Fruit fly (Drosophila melanogaster): ENCODE measurements around the gene CG8478.

Gene CG8478

DNA sequence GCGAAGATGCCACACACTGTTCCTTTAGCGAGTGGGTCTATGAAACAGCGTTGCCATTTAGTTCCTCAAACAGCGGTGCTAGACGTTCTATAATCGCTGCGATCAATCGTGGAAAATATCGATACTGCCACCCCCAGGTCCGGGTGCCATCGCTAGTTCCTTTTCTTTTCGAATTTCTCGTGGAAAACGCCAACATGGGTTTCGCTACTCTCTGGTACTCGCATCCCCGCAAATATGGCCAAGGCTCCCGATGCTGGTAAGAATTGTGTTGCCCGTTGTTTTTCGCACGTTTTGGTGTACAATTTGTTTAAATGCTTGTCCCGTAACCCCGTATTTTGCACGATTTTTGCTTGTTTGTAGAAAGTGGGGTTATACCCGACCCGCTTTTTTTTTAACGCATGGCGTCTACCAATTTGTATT, 14.5 kb downstream of the CG8478 start, which contains the start of gene RpS29 (continued):
- no peak for TF ChIP-seq TFAM (GFP tag; optimal IDR thresholded peaks at IDR 0.05)
- TF ChIP-seq Jarid2 (GFP tag; optimal IDR thresholded peaks at IDR 0.05) = peak; percentile 63
- TF ChIP-seq lbe (GFP tag; optimal IDR thresholded peaks at IDR 0.05) = peak; percentile 58
- peak; percentile 61 for TF ChIP-seq grn (GFP tag; optimal IDR thresholded peaks at IDR 0.05)
- peak; percentile 82 for TF ChIP-seq phol (tag; optimal IDR thresholded peaks at IDR 0.05)
- TF ChIP-seq CG13296 (GFP tag; optimal IDR thresholded peaks at IDR 0.05) = peak; percentile 90
- peak; percentile 95 for TF ChIP-seq B-H2 (GFP tag; optimal IDR thresholded peaks at IDR 0.05)
- peak; percentile 72 for TF ChIP-seq CG10209 (GFP tag; optimal IDR thresholded peaks at IDR 0.05)
- TF ChIP-seq Oli (tag; optimal IDR thresholded peaks at IDR 0.05) = peak; percentile 12
- no peak for TF ChIP-seq abd-A (tag; optimal IDR thresholded peaks at IDR 0.05)
- TF ChIP-seq CG12299 (tag; optimal IDR thresholded peaks at IDR 0.05) = peak; percentile 66
- TF ChIP-seq sc (optimal IDR thresholded peaks at IDR 0.05) = no peak
- TF ChIP-seq sc (GFP tag; optimal IDR thresholded peaks at IDR 0.05) = no peak
- TF ChIP-seq Fer3 (tag; optimal IDR thresholded peaks at IDR 0.05) = peak; percentile 71
- TF ChIP-seq Mrtf (GFP tag; IDR thresholded peaks at IDR 0.05) = peak; percentile 71
- TF ChIP-seq Ssrp (tag; optimal IDR thresholded peaks at IDR 0.05) = peak; percentile 16
- no peak for TF ChIP-seq CG1832 (GFP tag; optimal IDR thresholded peaks at IDR 0.05)
- peak; percentile 74 for TF ChIP-seq CG13123 (GFP tag; optimal IDR thresholded peaks at IDR 0.05)
- peak; percentile 54 for TF ChIP-seq HLHmδ (GFP tag; optimal IDR thresholded peaks at IDR 0.05)
- peak; percentile 40 for TF ChIP-seq Abd-B (GFP tag; optimal IDR thresholded peaks at IDR 0.05)
- TF ChIP-seq CG31441 (GFP tag; IDR thresholded peaks at IDR 0.05) = peak; percentile 51; the same call in 1 of the 2 replicates
- TF ChIP-seq zen2 (GFP tag; IDR thresholded peaks at IDR 0.05; ENCODE audit: partially characterized antibody) = peak; percentile 93
- peak; percentile 75 for TF ChIP-seq row (GFP tag; IDR thresholded peaks at IDR 0.05)
- peak; percentile 48; the same call in 1 of the 3 replicates for TF ChIP-seq B-H1 (GFP tag; IDR thresholded peaks at IDR 0.05)
- TF ChIP-seq CG1233 (GFP tag; optimal IDR thresholded peaks at IDR 0.05) = peak; percentile 60
- TF ChIP-seq Sox102F (GFP tag; optimal IDR thresholded peaks at IDR 0.05) = peak; percentile 14
- TF ChIP-seq lola (GFP tag; optimal IDR thresholded peaks at IDR 0.05) = peak in 1 of 3 experiments; percentile 39
- peak; percentile 65; the same call in 2 of the 3 replicates for TF ChIP-seq ase (GFP tag; IDR thresholded peaks at IDR 0.05)
- no peak for TF ChIP-seq Hmx (GFP tag; optimal IDR thresholded peaks at IDR 0.05)
- TF ChIP-seq ken (GFP tag; IDR thresholded peaks at IDR 0.05) = peak; percentile 92
- peak; percentile 74 for TF ChIP-seq CG17328 (GFP tag; IDR thresholded peaks at IDR 0.05)
- peak; percentile 84 for TF ChIP-seq zfh1 (GFP tag; IDR thresholded peaks at IDR 0.05)
- TF ChIP-seq CG2875 (GFP tag; optimal IDR thresholded peaks at IDR 0.05) = peak; percentile 43
- no peak for TF ChIP-seq hkb (optimal IDR thresholded peaks at IDR 0.05)
- peak; percentile 52 for TF ChIP-seq hkb (GFP tag; IDR thresholded peaks at IDR 0.05)
- TF ChIP-seq CG16815 (GFP tag; optimal IDR thresholded peaks at IDR 0.05) = peak; percentile 2
- peak; percentile 91 for TF ChIP-seq Antp (GFP tag; optimal IDR thresholded peaks at IDR 0.05)
- TF ChIP-seq Asciz (GFP tag; optimal IDR thresholded peaks at IDR 0.05) = peak; percentile 71
- TF ChIP-seq Taf1 (GFP tag; IDR thresholded peaks at IDR 0.05) = 0 out of 2 replicates have a peak, but pooled peaks have one; percentile 50
- peak; percentile 73 for TF ChIP-seq CG2712 (tag; optimal IDR thresholded peaks at IDR 0.05)
- TF ChIP-seq CG1792 (GFP tag; optimal IDR thresholded peaks at IDR 0.05) = peak; percentile 81
- peak; percentile 98 for TF ChIP-seq Ets97D (GFP tag; optimal IDR thresholded peaks at IDR 0.05)
- TF ChIP-seq ara (GFP tag; IDR thresholded peaks at IDR 0.05) = peak; percentile 60; the same call in 1 of the 2 replicates
- TF ChIP-seq hth (optimal IDR thresholded peaks at IDR 0.05) = no peak
- TF ChIP-seq CG4328 (GFP tag; optimal IDR thresholded peaks at IDR 0.05) = peak; percentile 87
- peak; percentile 68; the same call in 1 of the 3 replicates for TF ChIP-seq H15 (GFP tag; IDR thresholded peaks at IDR 0.05)
- peak; percentile 97 for TF ChIP-seq aop (GFP tag; IDR thresholded peaks at IDR 0.05)
- TF ChIP-seq bsh (GFP tag; optimal IDR thresholded peaks at IDR 0.05) = peak; percentile 46 to 49
- TF ChIP-seq CG17385 (GFP tag; optimal IDR thresholded peaks at IDR 0.05) = peak; percentile 54
- peak; percentile 54; the same call in 1 of the 2 replicates for TF ChIP-seq CG10321 (GFP tag; IDR thresholded peaks at IDR 0.05)
- TF ChIP-seq CG14050 (GFP tag; IDR thresholded peaks at IDR 0.05) = peak; percentile 60

All from whole organism, embryonic.